Fruit fly (Drosophila melanogaster) whole organism, pupa: ENCODE data around the gene neur.

Source experiments
- CG10348 ChIP-seq: fragments of 200-800 bp; sonication (Bioruptor generic); IDR thresholded peaks from 2 replicates; pipeline ENCODE4 v1.3.6; 2022; ENCODE audit warnings: missing biosample characterization, missing genetic modification characterization
- CG12605 ChIP-seq: fragments of 200-800 bp; sonication (Bioruptor generic); IDR thresholded peaks from 2 replicates; pipeline ENCODE4 v1.3.6; 2022; ENCODE audit warnings: missing biosample characterization, missing genetic modification characterization
- CG4496 ChIP-seq: fragments of 200-800 bp; sonication (Bioruptor generic); IDR thresholded peaks from 3 replicates; pipeline ENCODE4 v1.3.6; 2022; ENCODE audit warnings: missing biosample characterization, missing genetic modification characterization
- CG8301 ChIP-seq: fragments of 200-800 bp; sonication (Bioruptor generic); optimal IDR thresholded peaks from 2 replicates; lab custom pipeline; 2018; ENCODE audit warnings: missing biosample characterization, mild to moderate bottlenecking, missing genetic modification characterization
- fd96Ca ChIP-seq: fragments of 200-800 bp; sonication (Bioruptor generic); IDR thresholded peaks from 3 replicates; pipeline ENCODE4 v1.3.6; 2022; ENCODE audit warnings: missing biosample characterization, missing genetic modification characterization

- TF ChIP-seq CG8301 (tag; lab: Kevin White, UChicago): no peak
- TF ChIP-seq CG4496 (GFP tag; lab: Robert Waterston, UW): no peak
- no peak for TF ChIP-seq fd96Ca
- TF ChIP-seq CG12605 (GFP tag; lab: Robert Waterston, UW): no peak
- TF ChIP-seq CG10348 (GFP tag; lab: Robert Waterston, UW): no peak
These were observed 57.9 kb downstream of the neur start for dm6 chr3R:8981209-8981996.
